Worm (Caenorhabditis elegans): ENCODE data around the gene F59F4.3.
A peak's percentile ranks its signal among the peaks of the same experiment; 100 is the strongest.

F59F4.3 gene

ce11 chrX:15878785-15879184 is 31.4 kb upstream of the F59F4.3 start, which contains the start of gene gmeb-2:
gmeb-2 (plus strand) TSS chrX:15879085.
- no peak for TF ChIP-seq efl-1 (optimal IDR thresholded peaks at IDR 0.05)
- no peak for TF ChIP-seq efl-1 (GFP tag; optimal IDR thresholded peaks at IDR 0.05 in 1 of 2)
- TF ChIP-seq lin-14 (GFP tag; optimal IDR thresholded peaks at IDR 0.05), result peak; percentile 23
- no peak for TF ChIP-seq unc-62 (GFP tag; optimal IDR thresholded peaks at IDR 0.05)
- no peak for TF ChIP-seq unc-86 (tag; optimal IDR thresholded peaks at IDR 0.05)
- TF ChIP-seq nhr-77 (tag; optimal IDR thresholded peaks at IDR 0.05), result peak; percentile 26
- no peak for TF ChIP-seq unc-130 (tag; optimal IDR thresholded peaks at IDR 0.05)
- TF ChIP-seq dsc-1 (tag; optimal IDR thresholded peaks at IDR 0.05), result no peak
- TF ChIP-seq C04F5.9 (tag; optimal IDR thresholded peaks at IDR 0.05), result no peak

ce11 chrX:15876936-15877335 is 29.5 kb upstream of the F59F4.3 start:
- TF ChIP-seq pag-3 (tag; optimal IDR thresholded peaks at IDR 0.05; ENCODE audit: borderline replicate concordance, insufficient read depth), result no peak
- no peak for TF ChIP-seq aly-2 (tag; optimal IDR thresholded peaks at IDR 0.05)
- no peak for TF ChIP-seq lin-35 (GFP tag; optimal IDR thresholded peaks at IDR 0.05)
- TF ChIP-seq ceh-8 (GFP tag; optimal IDR thresholded peaks at IDR 0.05), result no peak
- no peak for TF ChIP-seq nhr-28 (tag; optimal IDR thresholded peaks at IDR 0.05)
- TF ChIP-seq nhr-85 (tag), result peak; percentile 61
- peak; percentile 38 for TF ChIP-seq lin-14 (GFP tag; optimal IDR thresholded peaks at IDR 0.05)
- no peak for TF ChIP-seq nhr-77 (tag; optimal IDR thresholded peaks at IDR 0.05)

ce11 chrX:15869589-15869988 is 22.2 kb upstream of the F59F4.3 start:
- TF ChIP-seq blmp-1 (tag; optimal IDR thresholded peaks at IDR 0.05) (peak; percentile 12), nhr-71 (tag; optimal IDR thresholded peaks at IDR 0.05) (no peak)

ce11 chrX:15865868-15866555 is 18.6 kb upstream of the F59F4.3 start, which contains the start of the genes csb-1 and F53H4.4:
csb-1 (minus strand) TSS chrX:15865918.
F53H4.4 (plus strand) TSS chrX:15866387.
- no peak for TF ChIP-seq nhr-11 (tag; optimal IDR thresholded peaks at IDR 0.05)
- TF ChIP-seq aly-2 (tag; optimal IDR thresholded peaks at IDR 0.05), result no peak
- TF ChIP-seq efl-1 (optimal IDR thresholded peaks at IDR 0.05), result peak; percentile 56 to 66
- peak in 1 of 2 experiments; percentile 49 for TF ChIP-seq efl-1 (GFP tag; optimal IDR thresholded peaks at IDR 0.05 in 1 of 2)
- TF ChIP-seq fos-1 (tag; optimal IDR thresholded peaks at IDR 0.05), result no peak
- TF ChIP-seq fkh-10 (GFP tag; optimal IDR thresholded peaks at IDR 0.05), result peak; percentile 38
- peak; percentile 80 for TF ChIP-seq lir-3 (tag; optimal IDR thresholded peaks at IDR 0.05; ENCODE audit: poor library complexity)
- peak; percentile 60 for TF ChIP-seq xbp-1 (tag; optimal IDR thresholded peaks at IDR 0.05)
- TF ChIP-seq isw-1 (GFP tag; IDR thresholded peaks at IDR 0.05), result peak; percentile 26
- 0 out of 2 replicates have a peak, but pooled peaks have one; percentile 34 for TF ChIP-seq unc-98 (GFP tag; IDR thresholded peaks at IDR 0.05)
- peak; percentile 47 for TF ChIP-seq snpc-4 (tag; optimal IDR thresholded peaks at IDR 0.05)
- no peak for TF ChIP-seq nhr-84 (tag; optimal IDR thresholded peaks at IDR 0.05)
- no peak for TF ChIP-seq ama-1 (optimal IDR thresholded peaks at IDR 0.05)
- no peak for TF ChIP-seq pax-3 (tag; optimal IDR thresholded peaks at IDR 0.05)
- TF ChIP-seq aha-1 (tag; optimal IDR thresholded peaks at IDR 0.05), result no peak
- peak; percentile 84 for TF ChIP-seq C16A3.4 (tag; optimal IDR thresholded peaks at IDR 0.05)
- no peak for TF ChIP-seq ztf-4 (tag; optimal IDR thresholded peaks at IDR 0.05)
- TF ChIP-seq unc-62 (GFP tag; optimal IDR thresholded peaks at IDR 0.05), result no peak
- peak; percentile 17 for TF ChIP-seq F16B12.6 (tag; optimal IDR thresholded peaks at IDR 0.05)
- peak; percentile 52 to 73 (median 59) for TF ChIP-seq dpl-1 (GFP tag; optimal IDR thresholded peaks at IDR 0.05)
- peak; percentile 36 for TF ChIP-seq unc-86 (tag; optimal IDR thresholded peaks at IDR 0.05)
- TF ChIP-seq Y116A8C.19 (tag; optimal IDR thresholded peaks at IDR 0.05; ENCODE audit: borderline replicate concordance), result no peak
- TF ChIP-seq lin-14 (GFP tag; optimal IDR thresholded peaks at IDR 0.05), result peak; percentile 90
- TF ChIP-seq ces-1 (GFP tag; optimal IDR thresholded peaks at IDR 0.05), result no peak
- TF ChIP-seq egl-27 (tag; optimal IDR thresholded peaks at IDR 0.05), result no peak
- peak; percentile 26 to 97 for TF ChIP-seq mdl-1 (tag; optimal IDR thresholded peaks at IDR 0.05)
- no peak for TF ChIP-seq lin-39 (tag; optimal IDR thresholded peaks at IDR 0.05)
- peak; percentile 77 to 87 for TF ChIP-seq lsy-2 (tag; optimal IDR thresholded peaks at IDR 0.05)
- peak; percentile 84 for TF ChIP-seq mep-1 (tag; optimal IDR thresholded peaks at IDR 0.05)
- no peak for TF ChIP-seq ceh-63 (GFP tag; optimal IDR thresholded peaks at IDR 0.05)
- TF ChIP-seq nhr-77 (tag; optimal IDR thresholded peaks at IDR 0.05), result peak; percentile 55
- TF ChIP-seq nhr-47 (tag; optimal IDR thresholded peaks at IDR 0.05), result peak; percentile 79
- no peak for TF ChIP-seq mab-9 (GFP tag; IDR thresholded peaks at IDR 0.05)
- TF ChIP-seq skn-1 (tag; optimal IDR thresholded peaks at IDR 0.05), result peak; percentile 58
- TF ChIP-seq nhr-20 (tag; optimal IDR thresholded peaks at IDR 0.05), result peak; percentile 80
- no peak for TF ChIP-seq ceh-88 (GFP tag; IDR thresholded peaks at IDR 0.05)
